Fruit fly (Drosophila melanogaster): Measurements from ENCODE around the gene RpL13A.

The RpL13A gene

DNA sequence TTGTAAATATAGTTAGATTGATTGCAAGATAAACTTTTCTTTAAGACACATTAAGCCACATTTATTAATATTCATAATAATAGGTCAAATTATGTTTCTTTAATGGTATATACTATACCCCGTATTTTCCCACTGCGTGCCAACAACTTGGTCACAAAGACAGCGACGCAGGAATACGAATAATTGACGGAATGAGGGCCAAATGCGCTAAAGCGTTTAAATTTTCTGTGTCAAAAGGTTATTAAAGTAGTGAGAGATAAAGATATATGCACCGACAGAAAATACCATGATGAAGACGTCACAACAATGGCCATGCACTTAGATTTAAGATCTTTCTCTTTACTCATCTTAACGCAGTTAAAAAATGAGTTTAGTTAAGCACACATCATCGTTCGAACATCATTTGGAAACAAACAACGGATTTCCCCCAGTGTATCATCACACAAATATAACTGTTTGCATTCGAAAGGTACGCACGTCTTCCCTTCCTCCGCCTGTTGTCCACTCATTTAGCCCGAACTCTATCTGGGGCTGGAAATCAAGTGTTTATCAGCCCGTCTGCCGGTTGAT is 3.8 kb upstream of the RpL13A start:
- TF ChIP-seq CG17829 (tag; optimal IDR thresholded peaks at IDR 0.05) (peak; percentile 50), Dfd (GFP tag; optimal IDR thresholded peaks at IDR 0.05) (no peak), CG12769 (tag; optimal IDR thresholded peaks at IDR 0.05) (peak; percentile 71), Doc2 (GFP tag; IDR thresholded peaks at IDR 0.05) (no peak), pan (optimal IDR thresholded peaks at IDR 0.05) (no peak), pan (GFP tag; optimal IDR thresholded peaks at IDR 0.05 in 1 of 2, IDR thresholded peaks at IDR 0.05 in 1 of 2) (peak in 1 of 2 experiments; percentile 68), CG2678 (tag; optimal IDR thresholded peaks at IDR 0.05) (peak; percentile 80), fd96Cb (tag; optimal IDR thresholded peaks at IDR 0.05) (peak; percentile 70), Oli (tag; optimal IDR thresholded peaks at IDR 0.05) (peak; percentile 82), tgo (GFP tag; IDR thresholded peaks at IDR 0.05) (peak; percentile 55), CG15269 (tag; optimal IDR thresholded peaks at IDR 0.05) (peak; percentile 58), CG16779 (GFP tag; IDR thresholded peaks at IDR 0.05) (no peak), CG1602 (GFP tag; optimal IDR thresholded peaks at IDR 0.05) (peak; percentile 48), emc (GFP tag; optimal IDR thresholded peaks at IDR 0.05) (peak; percentile 24), nerfin-2 (GFP tag; IDR thresholded peaks at IDR 0.05; ENCODE audit: partially characterized antibody) (no peak), Six4 (GFP tag; optimal IDR thresholded peaks at IDR 0.05) (peak; percentile 38), CG13296 (GFP tag; optimal IDR thresholded peaks at IDR 0.05) (no peak), fu2 (GFP tag; optimal IDR thresholded peaks at IDR 0.05) (peak; percentile 44), CG11504 (tag; optimal IDR thresholded peaks at IDR 0.05) (peak; percentile 83), Lpt (GFP tag; optimal IDR thresholded peaks at IDR 0.05) (no peak), abd-A (tag; optimal IDR thresholded peaks at IDR 0.05) (no peak), HLH3B (GFP tag; IDR thresholded peaks at IDR 0.05) (peak; percentile 77), CG11456 (GFP tag; IDR thresholded peaks at IDR 0.05) (peak; percentile 66; the same call in 1 of the 3 replicates), kni (GFP tag; optimal IDR thresholded peaks at IDR 0.05) (peak; percentile 34), oc (tag; optimal IDR thresholded peaks at IDR 0.05) (peak; percentile 80), vnd (GFP tag; IDR thresholded peaks at IDR 0.05; ENCODE audit: partially characterized antibody) (no peak), Spps (tag; optimal IDR thresholded peaks at IDR 0.05) (no peak), CG4854 (GFP tag; optimal IDR thresholded peaks at IDR 0.05) (no peak), fd64A (GFP tag; optimal IDR thresholded peaks at IDR 0.05) (peak; percentile 43), CHES-1-like (GFP tag; optimal IDR thresholded peaks at IDR 0.05) (peak; percentile 46), CG6272 (GFP tag; IDR thresholded peaks at IDR 0.05) (peak; percentile 45), tio (GFP tag; optimal IDR thresholded peaks at IDR 0.05) (peak; percentile 77), CG9215 (GFP tag; IDR thresholded peaks at IDR 0.05) (no peak), CG12942 (GFP tag; optimal IDR thresholded peaks at IDR 0.05) (peak; percentile 6), Gug (GFP tag; IDR thresholded peaks at IDR 0.05) (peak; percentile 42; the same call in 2 of the 4 replicates), gcm2 (GFP tag; optimal IDR thresholded peaks at IDR 0.05) (peak; percentile 64), gcm (GFP tag; optimal IDR thresholded peaks at IDR 0.05) (peak; percentile 38), NK7.1 (GFP tag; optimal IDR thresholded peaks at IDR 0.05) (no peak), kah (GFP tag; optimal IDR thresholded peaks at IDR 0.05) (no peak), Ets97D (GFP tag; optimal IDR thresholded peaks at IDR 0.05) (peak; percentile 24), CG30403 (GFP tag; optimal IDR thresholded peaks at IDR 0.05) (peak; percentile 75), B-H2 (GFP tag; optimal IDR thresholded peaks at IDR 0.05) (no peak), Deaf1 (tag; optimal IDR thresholded peaks at IDR 0.05) (peak; percentile 25), CG15479 (GFP tag; optimal IDR thresholded peaks at IDR 0.05) (no peak), CG6175 (GFP tag; IDR thresholded peaks at IDR 0.05) (no peak), ranshi (GFP tag; IDR thresholded peaks at IDR 0.05) (peak; percentile 65; the same call in 1 of the 2 replicates), knrl (GFP tag; IDR thresholded peaks at IDR 0.05; ENCODE audit: partially characterized antibody) (no peak), Pdp1 (GFP tag; optimal IDR thresholded peaks at IDR 0.05) (peak; percentile 43 to 70), zf30C (GFP tag; optimal IDR thresholded peaks at IDR 0.05) (peak; percentile 34), CG12391 (tag; optimal IDR thresholded peaks at IDR 0.05) (peak; percentile 73)

All from whole organism, embryonic.